Fruit fly (Drosophila melanogaster) whole organism, embryonic: Measurements from ENCODE around the gene CG43319.
A peak's percentile ranks its signal among the peaks of the same experiment; 100 is the strongest.

Experiments used
- Abd-B ChIP-seq: fragments of 200-800 bp; sonication (Bioruptor generic); optimal IDR thresholded peaks from 2 replicates; lab custom pipeline; 2018; ENCODE audit warnings: missing biosample characterization, mild to moderate bottlenecking, missing genetic modification characterization, moderate library complexity
- Ada2b ChIP-seq: fragments of 200-800 bp; sonication (Bioruptor generic); IDR thresholded peaks from 2 replicates; pipeline ENCODE4 v1.3.6; 2022; ENCODE audit warnings: missing biosample characterization, missing genetic modification characterization
- BEAF-32 ChIP-seq: fragments of 200-800 bp; sonication (Bioruptor generic); optimal IDR thresholded peaks from 3 replicates; lab custom pipeline; 2017; ENCODE audit warnings: missing biosample characterization, missing genetic modification characterization, mild to moderate bottlenecking, moderate library complexity, missing genetic modification reagents
- CG10321 ChIP-seq: fragments of 200-800 bp; sonication (Bioruptor generic); IDR thresholded peaks from 2 replicates; pipeline ENCODE4 v1.3.6; 2022; ENCODE audit warnings: missing biosample characterization, missing genetic modification characterization
- CG10565 ChIP-seq: fragments of 200-800 bp; sonication (Bioruptor generic); optimal IDR thresholded peaks from 3 replicates; lab custom pipeline; 2016; ENCODE audit warnings: missing biosample characterization, mild to moderate bottlenecking, missing genetic modification characterization
- CG12236 ChIP-seq: fragments of 200-800 bp; sonication (Bioruptor generic); optimal IDR thresholded peaks from 2 replicates; lab custom pipeline; 2016; ENCODE audit warnings: missing biosample characterization, missing genetic modification characterization
- CG13287 ChIP-seq: fragments of 200-800 bp; sonication (Bioruptor generic); IDR thresholded peaks from 2 replicates; pipeline ENCODE4 v1.3.6; 2022; ENCODE audit warnings: missing biosample characterization, missing genetic modification characterization; ENCODE audit not compliant: partially characterized antibody
- CG14441 ChIP-seq: fragments of 200-800 bp; sonication (Bioruptor generic); IDR thresholded peaks from 2 replicates; pipeline ENCODE4 v1.3.6; 2022; ENCODE audit warnings: missing biosample characterization, missing genetic modification characterization
- CG1529 ChIP-seq: fragments of 200-800 bp; sonication (Bioruptor generic); optimal IDR thresholded peaks from 3 replicates; lab custom pipeline; 2018; ENCODE audit warnings: missing biosample characterization, missing genetic modification characterization
- CG17612 ChIP-seq: fragments of 200-800 bp; sonication (Bioruptor generic); IDR thresholded peaks from 2 replicates; pipeline ENCODE4 v1.3.6; 2022; ENCODE audit warnings: missing biosample characterization, missing genetic modification characterization
- CG2199 ChIP-seq: fragments of 200-800 bp; sonication (Bioruptor generic); IDR thresholded peaks from 3 replicates; pipeline ENCODE4 v1.3.6; 2022; ENCODE audit warnings: missing biosample characterization, missing genetic modification characterization
- CG2712 ChIP-seq: fragments of 200-800 bp; optimal IDR thresholded peaks from 3 replicates; lab custom pipeline; 2019; ENCODE audit warnings: missing biosample characterization, mild to moderate bottlenecking, missing genetic modification characterization, moderate library complexity
- CG34376 ChIP-seq: fragments of 200-800 bp; sonication (Bioruptor generic); optimal IDR thresholded peaks from 2 replicates; lab custom pipeline; 2018; ENCODE audit warnings: missing biosample characterization, mild to moderate bottlenecking, missing genetic modification characterization
- CG42726 ChIP-seq: fragments of 200-800 bp; sonication (Bioruptor generic); IDR thresholded peaks from 2 replicates; pipeline ENCODE4 v1.3.6; 2022; ENCODE audit warnings: missing biosample characterization, missing genetic modification characterization; ENCODE audit not compliant: partially characterized antibody
- CG5180 ChIP-seq: fragments of 200-800 bp; sonication (Bioruptor generic); optimal IDR thresholded peaks from 3 replicates; lab custom pipeline; 2017; ENCODE audit warnings: missing biosample characterization, missing genetic modification characterization, mild to moderate bottlenecking, moderate library complexity, missing genetic modification reagents
- CG7271 ChIP-seq: fragments of 200-800 bp; sonication (Bioruptor generic); optimal IDR thresholded peaks from 2 replicates; lab custom pipeline; 2018; ENCODE audit warnings: missing biosample characterization, mild to moderate bottlenecking, missing genetic modification characterization, moderate library complexity
- CG8290 ChIP-seq, 3 experiments: fragments of 200-800 bp; sonication (Bioruptor generic); optimal IDR thresholded peaks; 2 replicates each; lab custom pipeline; 2016 to 2019; ENCODE audit warnings: missing biosample characterization in 3 of 3, missing genetic modification characterization in 3 of 3, mild to moderate bottlenecking in 2 of 3, moderate library complexity in 1 of 3
- CG8924 ChIP-seq: fragments of 200-800 bp; optimal IDR thresholded peaks from 3 replicates; lab custom pipeline; 2019; ENCODE audit warnings: missing biosample characterization, mild to moderate bottlenecking, missing genetic modification characterization, moderate library complexity
- CHES-1-like ChIP-seq: fragments of 200-800 bp; sonication (Bioruptor generic); optimal IDR thresholded peaks from 2 replicates; lab custom pipeline; 2016; ENCODE audit warnings: missing biosample characterization, missing genetic modification characterization
- CTCF ChIP-seq: fragments of 200-800 bp; sonication (Bioruptor generic); optimal IDR thresholded peaks from 2 replicates; lab custom pipeline; 2017; ENCODE audit warnings: missing biosample characterization, mild to moderate bottlenecking, missing genetic modification characterization, moderate library complexity
- D19A ChIP-seq: fragments of 200-800 bp; optimal IDR thresholded peaks from 3 replicates; lab custom pipeline; 2019; ENCODE audit warnings: missing biosample characterization, mild to moderate bottlenecking, missing genetic modification characterization, moderate library complexity
- Dek ChIP-seq: fragments of 200-800 bp; sonication (Bioruptor generic); optimal IDR thresholded peaks from 3 replicates; lab custom pipeline; 2019; ENCODE audit warnings: missing biosample characterization, mild to moderate bottlenecking, missing genetic modification characterization, moderate library complexity
- Dfd ChIP-seq, 2 experiments: fragments of >200 bp; optimal IDR thresholded peaks; 2 replicates each; lab custom pipeline; 2017; ENCODE audit warnings: missing biosample characterization in 2 of 2, missing genetic modification characterization in 2 of 2
- Dp ChIP-seq: fragments of 200-800 bp; sonication (Bioruptor generic); optimal IDR thresholded peaks from 2 replicates; lab custom pipeline; 2018; ENCODE audit warnings: missing biosample characterization, mild to moderate bottlenecking, missing genetic modification characterization, moderate library complexity
- E2f2 ChIP-seq: fragments of 200-800 bp; sonication (Bioruptor generic); IDR thresholded peaks from 2 replicates; pipeline ENCODE4 v1.3.6; 2022; ENCODE audit warnings: missing biosample characterization, missing genetic modification characterization
- Elba2 ChIP-seq: fragments of 200-800 bp; sonication (Bioruptor generic); optimal IDR thresholded peaks from 3 replicates; lab custom pipeline; 2016; ENCODE audit warnings: missing biosample characterization, missing genetic modification characterization
- GATAe ChIP-seq: fragments of 200-800 bp; sonication (Bioruptor generic); conservative IDR thresholded peaks from 2 replicates; pipeline ENCODE4 v1.3.6; 2022; ENCODE audit warnings: missing biosample characterization, missing genetic modification characterization
- HLH54F ChIP-seq: fragments of 200-800 bp; sonication (Bioruptor generic); optimal IDR thresholded peaks from 3 replicates; lab custom pipeline; 2016; ENCODE audit warnings: missing biosample characterization, missing genetic modification characterization
- HmgZ ChIP-seq: fragments of 200-800 bp; sonication (Bioruptor generic); optimal IDR thresholded peaks from 2 replicates; lab custom pipeline; 2018; ENCODE audit warnings: missing biosample characterization, mild to moderate bottlenecking, missing genetic modification characterization
- Hr39 ChIP-seq: fragments of >200 bp; optimal IDR thresholded peaks from 2 replicates; lab custom pipeline; 2017
- Kr ChIP-seq: fragments of 200-800 bp; sonication (Bioruptor generic); optimal IDR thresholded peaks from 2 replicates; lab custom pipeline; 2017; ENCODE audit warnings: missing biosample characterization, mild to moderate bottlenecking, missing genetic modification characterization
- Lhr ChIP-seq: fragments of 200-800 bp; sonication (Bioruptor generic); optimal IDR thresholded peaks from 3 replicates; lab custom pipeline; 2017; ENCODE audit warnings: mild to moderate bottlenecking, missing biosample characterization, missing genetic modification reagents, missing genetic modification characterization
- Opbp ChIP-seq: fragments of 200-800 bp; sonication (Bioruptor generic); IDR thresholded peaks from 3 replicates; pipeline ENCODE4 v1.3.6; 2022; ENCODE audit warnings: missing biosample characterization, missing genetic modification characterization; ENCODE audit not compliant: partially characterized antibody
- PHDP ChIP-seq: fragments of 200-800 bp; sonication (Bioruptor generic); optimal IDR thresholded peaks from 3 replicates; lab custom pipeline; 2018; ENCODE audit warnings: missing biosample characterization, mild to moderate bottlenecking, missing genetic modification characterization, moderate library complexity
- Ravus ChIP-seq: fragments of 200-800 bp; sonication (Bioruptor generic); IDR thresholded peaks from 2 replicates; pipeline ENCODE4 v1.3.6; 2022; ENCODE audit warnings: missing biosample characterization, missing genetic modification characterization
- abd-A ChIP-seq: fragments of 200-800 bp; sonication (Bioruptor generic); optimal IDR thresholded peaks from 3 replicates; lab custom pipeline; 2019; ENCODE audit warnings: missing biosample characterization, mild to moderate bottlenecking, missing genetic modification characterization, moderate library complexity
- bbx ChIP-seq: fragments of 200-800 bp; sonication (Bioruptor generic); IDR thresholded peaks from 2 replicates; pipeline ENCODE4 v1.3.6; 2022; ENCODE audit warnings: missing biosample characterization, missing genetic modification characterization; ENCODE audit not compliant: partially characterized antibody
- bowl ChIP-seq: fragments of 200-800 bp; sonication (Bioruptor generic); IDR thresholded peaks from 2 replicates; pipeline ENCODE4 v1.3.6; 2022; ENCODE audit warnings: missing biosample characterization, missing genetic modification characterization
- br ChIP-seq: fragments of >200 bp; optimal IDR thresholded peaks from 2 replicates; lab custom pipeline; 2017
- dan ChIP-seq: fragments of 200-800 bp; sonication (Bioruptor generic); IDR thresholded peaks from 2 replicates; pipeline ENCODE4 v1.3.6; 2022; ENCODE audit warnings: missing biosample characterization, missing genetic modification characterization
- dati ChIP-seq: fragments of 200-800 bp; sonication (Bioruptor generic); IDR thresholded peaks from 2 replicates; pipeline ENCODE4 v1.3.6; 2022; ENCODE audit warnings: missing biosample characterization, missing genetic modification characterization
- gcm2 ChIP-seq: fragments of 200-800 bp; sonication (Bioruptor generic); optimal IDR thresholded peaks from 2 replicates; lab custom pipeline; 2016; ENCODE audit warnings: missing biosample characterization, missing genetic modification characterization
- h ChIP-seq: fragments of >200 bp; optimal IDR thresholded peaks from 2 replicates; lab custom pipeline; 2017
- maf-S ChIP-seq: fragments of 200-800 bp; sonication (Bioruptor generic); optimal IDR thresholded peaks from 2 replicates; lab custom pipeline; 2016; ENCODE audit warnings: missing biosample characterization, missing genetic modification characterization
- pb ChIP-seq: fragments of 200-800 bp; sonication (Bioruptor generic); optimal IDR thresholded peaks from 3 replicates; lab custom pipeline; 2016; ENCODE audit warnings: missing biosample characterization, missing genetic modification characterization
- seq ChIP-seq: fragments of 200-800 bp; sonication (Bioruptor generic); IDR thresholded peaks from 2 replicates; pipeline ENCODE4 v1.3.6; 2022; ENCODE audit warnings: missing biosample characterization, missing genetic modification characterization
- tna ChIP-seq: fragments of 200-800 bp; sonication (Bioruptor generic); IDR thresholded peaks from 2 replicates; pipeline ENCODE4 v1.3.6; 2022; ENCODE audit warnings: missing biosample characterization, missing genetic modification characterization; ENCODE audit not compliant: partially characterized antibody
- vvl ChIP-seq: fragments of 200-800 bp; sonication (Bioruptor generic); IDR thresholded peaks from 2 replicates; pipeline ENCODE4 v1.3.6; 2022; ENCODE audit warnings: missing biosample characterization, missing genetic modification characterization
- wek ChIP-seq: fragments of 200-800 bp; sonication (Bioruptor generic); optimal IDR thresholded peaks from 3 replicates; lab custom pipeline; 2018; ENCODE audit warnings: missing biosample characterization, mild to moderate bottlenecking, missing genetic modification characterization, moderate library complexity

CG43319 gene

dm6 chr3R:27694018-27694417, at the start of gene CG43319:
Gene CG43319 (plus strand): TSS chr3R:27694318.
- TF ChIP-seq CHES-1-like (GFP tag; lab: Kevin White, UChicago) (no peak), CG7271 (tag; lab: Kevin White, UChicago) (no peak), dati (no peak), CG17612 (GFP tag; lab: Robert Waterston, UW) (no peak), CG8290 (GFP tag; optimal IDR thresholded peaks at IDR 0.05; lab: Kevin White, UChicago) (no peak), CG8290 (tag; optimal IDR thresholded peaks at IDR 0.05; lab: Kevin White, UChicago) (no peak), CG2712 (tag; lab: Kevin White, UChicago) (no peak), CG34376 (no peak), Opbp (GFP tag; lab: Robert Waterston, UW) (no peak), CG13287 (GFP tag; lab: Robert Waterston, UW) (no peak), BEAF-32 (no peak), CG14441 (GFP tag; lab: Robert Waterston, UW) (no peak), tna (GFP tag; lab: Robert Waterston, UW) (no peak), PHDP (tag; lab: Kevin White, UChicago) (no peak), Ravus (GFP tag; lab: Robert Waterston, UW) (no peak), dan (GFP tag; lab: Robert Waterston, UW) (no peak), Ada2b (GFP tag; lab: Robert Waterston, UW) (no peak), CG1529 (GFP tag; lab: Kevin White, UChicago) (no peak), CG8924 (tag; lab: Kevin White, UChicago) (no peak), Kr (GFP tag; lab: Kevin White, UChicago) (no peak), Lhr (GFP tag; lab: Kevin White, UChicago) (no peak)

DNA sequence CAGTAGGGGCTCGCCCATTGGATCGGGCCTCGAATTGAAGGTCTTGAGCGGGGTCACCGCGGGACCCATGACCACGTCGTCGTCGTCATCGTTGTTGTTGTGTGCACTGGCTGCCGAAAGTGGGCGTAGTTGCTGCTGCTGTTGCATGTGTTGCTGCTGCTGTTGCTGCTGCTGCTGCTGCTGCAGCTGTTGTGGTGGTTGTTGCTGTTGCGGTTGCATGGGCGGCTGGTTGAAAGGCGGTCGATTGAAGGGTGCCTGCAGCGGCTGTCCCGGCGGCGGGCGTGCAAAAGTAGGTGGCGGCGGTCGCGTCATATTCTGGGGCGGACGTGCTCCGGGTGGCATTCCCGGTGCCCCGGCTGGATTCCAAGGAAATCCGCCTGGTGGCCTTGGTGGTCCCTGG, 46.3 kb upstream of the CG43319 start:
- TF ChIP-seq Dfd (GFP tag; optimal IDR thresholded peaks at IDR 0.05; lab: Kevin White, UChicago) (peak in 1 of 2 experiments; percentile 80), Hr39 (lab: Kevin White, UChicago) (peak; percentile 15), br (lab: Kevin White, UChicago) (no peak)

dm6 chr3R:27651710-27652109, 42.4 kb upstream of the CG43319 start:
- TF ChIP-seq pb (GFP tag; lab: Kevin White, UChicago) (no peak), CG8290 (GFP tag; optimal IDR thresholded peaks at IDR 0.05; lab: Kevin White, UChicago) (no peak), CG8290 (tag; optimal IDR thresholded peaks at IDR 0.05; lab: Kevin White, UChicago) (peak in 1 of 2 experiments; percentile 67), D19A (tag; lab: Kevin White, UChicago) (no peak), CTCF (peak; percentile 63), Dek (peak; percentile 22), bowl (GFP tag; lab: Robert Waterston, UW) (no peak), GATAe (GFP tag; lab: Robert Waterston, UW) (no peak), CG42726 (GFP tag; lab: Robert Waterston, UW) (no peak), gcm2 (GFP tag; lab: Kevin White, UChicago) (no peak), bbx (GFP tag; lab: Robert Waterston, UW) (no peak), seq (GFP tag; lab: Robert Waterston, UW) (no peak), CG10321 (no peak), HmgZ (tag; lab: Kevin White, UChicago) (peak; percentile 18), vvl (GFP tag; lab: Robert Waterston, UW) (no peak), h (no peak), HLH54F (GFP tag; lab: Kevin White, UChicago) (no peak), Abd-B (GFP tag; lab: Kevin White, UChicago) (no peak), Elba2 (GFP tag; lab: Kevin White, UChicago) (peak; percentile 9), Opbp (GFP tag; lab: Robert Waterston, UW) (peak; percentile 32; the same call in 1 of the 3 replicates), Dp (peak; percentile 16), CG10565 (GFP tag; lab: Kevin White, UChicago) (no peak), E2f2 (no peak), abd-A (tag; lab: Kevin White, UChicago) (no peak), Lhr (GFP tag; lab: Kevin White, UChicago) (peak; percentile 32), CG5180 (GFP tag; lab: Kevin White, UChicago) (no peak), CG12236 (GFP tag; lab: Kevin White, UChicago) (no peak), CG14441 (GFP tag; lab: Robert Waterston, UW) (no peak), CG2199 (peak; percentile 29; the same call in 1 of the 3 replicates), maf-S (GFP tag; lab: Kevin White, UChicago) (no peak), wek (GFP tag; lab: Kevin White, UChicago) (no peak)
